Fruit fly (Drosophila melanogaster) whole organism, embryonic: Measurements from ENCODE around the gene CG18269.
A peak's percentile ranks its signal among the peaks of the same experiment; 100 is the strongest.

Experiments used
- CG10267 ChIP-seq: fragments of 200-800 bp; sonication (Bioruptor generic); optimal IDR thresholded peaks from 2 replicates; lab custom pipeline; 2018; ENCODE audit warnings: missing biosample characterization, mild to moderate bottlenecking, missing genetic modification characterization, moderate library complexity
- CG10543 ChIP-seq: fragments of 200-800 bp; sonication (Bioruptor generic); optimal IDR thresholded peaks from 3 replicates; lab custom pipeline; 2017; ENCODE audit warnings: missing biosample characterization, mild to moderate bottlenecking, missing genetic modification characterization, moderate library complexity
- CG12659 ChIP-seq: fragments of 200-800 bp; sonication (Bioruptor generic); optimal IDR thresholded peaks from 3 replicates; lab custom pipeline; 2017; ENCODE audit warnings: mild to moderate bottlenecking, missing biosample characterization, missing genetic modification reagents, missing genetic modification characterization
- CG13296 ChIP-seq: fragments of 200-800 bp; sonication (Bioruptor generic); optimal IDR thresholded peaks from 3 replicates; lab custom pipeline; 2018; ENCODE audit warnings: missing biosample characterization, mild to moderate bottlenecking, missing genetic modification characterization
- CG13624 ChIP-seq: fragments of 200-800 bp; sonication (Bioruptor generic); optimal IDR thresholded peaks from 2 replicates; lab custom pipeline; 2016; ENCODE audit warnings: missing biosample characterization, missing genetic modification characterization
- CG15514 ChIP-seq: fragments of 200-800 bp; sonication (Bioruptor generic); optimal IDR thresholded peaks from 3 replicates; lab custom pipeline; 2017; ENCODE audit warnings: missing biosample characterization, missing genetic modification characterization, mild to moderate bottlenecking, moderate library complexity, missing genetic modification reagents
- CG15696 ChIP-seq: fragments of 200-800 bp; sonication (Bioruptor generic); optimal IDR thresholded peaks from 2 replicates; lab custom pipeline; 2019; ENCODE audit warnings: missing biosample characterization, mild to moderate bottlenecking, missing genetic modification characterization, moderate library complexity
- CG16779 ChIP-seq: fragments of 200-800 bp; sonication (Bioruptor generic); IDR thresholded peaks from 2 replicates; pipeline ENCODE4 v1.3.6; 2022; ENCODE audit warnings: missing biosample characterization, missing genetic modification characterization
- CG16815 ChIP-seq: fragments of 200-800 bp; sonication (Bioruptor generic); optimal IDR thresholded peaks from 3 replicates; lab custom pipeline; 2017; ENCODE audit warnings: missing biosample characterization, mild to moderate bottlenecking, missing genetic modification characterization
- CG17359 ChIP-seq: fragments of 200-800 bp; sonication (Bioruptor generic); optimal IDR thresholded peaks from 3 replicates; lab custom pipeline; 2018; ENCODE audit warnings: missing biosample characterization, mild to moderate bottlenecking, missing genetic modification characterization, moderate library complexity
- CG17802 ChIP-seq: fragments of 200-800 bp; sonication (Bioruptor generic); optimal IDR thresholded peaks from 2 replicates; lab custom pipeline; 2018; ENCODE audit warnings: missing biosample characterization, mild to moderate bottlenecking, missing genetic modification characterization, moderate library complexity
- CG1792 ChIP-seq: fragments of 200-800 bp; sonication (Bioruptor generic); optimal IDR thresholded peaks from 2 replicates; lab custom pipeline; 2016; ENCODE audit warnings: missing biosample characterization, missing genetic modification characterization
- CG18262 ChIP-seq: fragments of 200-800 bp; optimal IDR thresholded peaks from 3 replicates; lab custom pipeline; 2019; ENCODE audit warnings: missing biosample characterization, mild to moderate bottlenecking, missing genetic modification characterization, moderate library complexity
- CG18599 ChIP-seq: fragments of 200-800 bp; sonication (Bioruptor generic); optimal IDR thresholded peaks from 3 replicates; lab custom pipeline; 2017; ENCODE audit warnings: missing biosample characterization, missing genetic modification characterization, mild to moderate bottlenecking, moderate library complexity, missing genetic modification reagents
- CG2712 ChIP-seq: fragments of 200-800 bp; optimal IDR thresholded peaks from 3 replicates; lab custom pipeline; 2019; ENCODE audit warnings: missing biosample characterization, mild to moderate bottlenecking, missing genetic modification characterization, moderate library complexity
- CG30020 ChIP-seq: fragments of 200-800 bp; optimal IDR thresholded peaks from 2 replicates; lab custom pipeline; 2019; ENCODE audit warnings: missing biosample characterization, mild to moderate bottlenecking, missing genetic modification characterization, moderate library complexity
- CG32532 ChIP-seq: fragments of 200-800 bp; sonication (Bioruptor generic); IDR thresholded peaks from 2 replicates; pipeline ENCODE4 v1.3.6; 2022; ENCODE audit warnings: missing biosample characterization, missing genetic modification characterization
- CG3281 ChIP-seq: fragments of 200-800 bp; sonication (Bioruptor generic); optimal IDR thresholded peaks from 3 replicates; lab custom pipeline; 2017; ENCODE audit warnings: missing biosample characterization, mild to moderate bottlenecking, missing genetic modification characterization
- CG4282 ChIP-seq: fragments of 200-800 bp; sonication (Bioruptor generic); optimal IDR thresholded peaks from 2 replicates; lab custom pipeline; 2016; ENCODE audit warnings: missing biosample characterization, missing genetic modification characterization
- CG4328 ChIP-seq: fragments of 200-800 bp; sonication (Bioruptor generic); optimal IDR thresholded peaks from 3 replicates; lab custom pipeline; 2017; ENCODE audit warnings: missing biosample characterization, missing genetic modification reagents, missing genetic modification characterization
- CG43689 ChIP-seq: fragments of 200-800 bp; sonication (Bioruptor generic); IDR thresholded peaks from 2 replicates; pipeline ENCODE4 v1.3.6; 2022; ENCODE audit warnings: missing biosample characterization, missing genetic modification characterization
- CG6272 ChIP-seq: fragments of 200-800 bp; sonication (Bioruptor generic); IDR thresholded peaks from 2 replicates; pipeline ENCODE4 v1.3.6; 2022; ENCODE audit warnings: missing biosample characterization, missing genetic modification characterization
- CG8478 ChIP-seq: fragments of >200 bp; optimal IDR thresholded peaks from 2 replicates; lab custom pipeline; 2018
- Chrac-16 ChIP-seq: fragments of 200-800 bp; sonication (Bioruptor generic); optimal IDR thresholded peaks from 3 replicates; lab custom pipeline; 2016; ENCODE audit warnings: missing biosample characterization, missing genetic modification characterization
- Dad ChIP-seq: fragments of 200-800 bp; sonication (Bioruptor generic); optimal IDR thresholded peaks from 3 replicates; lab custom pipeline; 2016; ENCODE audit warnings: missing biosample characterization, missing genetic modification characterization
- Deaf1 ChIP-seq: fragments of 200-800 bp; optimal IDR thresholded peaks from 3 replicates; lab custom pipeline; 2019; ENCODE audit warnings: missing biosample characterization, mild to moderate bottlenecking, missing genetic modification characterization, moderate library complexity
- Hand ChIP-seq: fragments of 200-800 bp; sonication (Bioruptor generic); optimal IDR thresholded peaks from 2 replicates; lab custom pipeline; 2017; ENCODE audit warnings: mild to moderate bottlenecking, missing biosample characterization, missing genetic modification reagents, missing genetic modification characterization
- HmgZ ChIP-seq: fragments of 200-800 bp; sonication (Bioruptor generic); optimal IDR thresholded peaks from 2 replicates; lab custom pipeline; 2018; ENCODE audit warnings: missing biosample characterization, mild to moderate bottlenecking, missing genetic modification characterization
- Lpt ChIP-seq: fragments of >200 bp; optimal IDR thresholded peaks from 2 replicates; lab custom pipeline; 2018; ENCODE audit warnings: missing biosample characterization, missing genetic modification characterization
- Meics ChIP-seq: fragments of 200-800 bp; sonication (Bioruptor generic); optimal IDR thresholded peaks from 2 replicates; lab custom pipeline; 2017; ENCODE audit warnings: missing biosample characterization, mild to moderate bottlenecking, missing genetic modification characterization
- az2 ChIP-seq: fragments of 200-800 bp; sonication (Bioruptor generic); optimal IDR thresholded peaks from 3 replicates; lab custom pipeline; 2016; ENCODE audit warnings: missing biosample characterization, missing genetic modification characterization
- bab2 ChIP-seq: fragments of 200-800 bp; sonication (Bioruptor generic); optimal IDR thresholded peaks from 2 replicates; lab custom pipeline; 2016; ENCODE audit warnings: missing biosample characterization, missing genetic modification characterization
- bcd ChIP-seq: fragments of 200-800 bp; sonication (Bioruptor generic); optimal IDR thresholded peaks from 2 replicates; lab custom pipeline; 2017; ENCODE audit warnings: missing biosample characterization, mild to moderate bottlenecking, missing genetic modification characterization
- bigmax ChIP-seq: fragments of 200-800 bp; sonication (Bioruptor generic); optimal IDR thresholded peaks from 2 replicates; lab custom pipeline; 2018; ENCODE audit warnings: missing biosample characterization, mild to moderate bottlenecking, missing genetic modification characterization
- cg ChIP-seq: fragments of 200-800 bp; sonication (Bioruptor generic); optimal IDR thresholded peaks from 3 replicates; lab custom pipeline; 2019; ENCODE audit warnings: missing biosample characterization, mild to moderate bottlenecking, missing genetic modification characterization, moderate library complexity
- chm ChIP-seq: fragments of 200-800 bp; sonication (Bioruptor generic); IDR thresholded peaks from 2 replicates; pipeline ENCODE4 v1.3.6; 2022; ENCODE audit warnings: missing biosample characterization, missing genetic modification characterization
- ci ChIP-seq: fragments of 200-800 bp; sonication (Bioruptor generic); IDR thresholded peaks from 3 replicates; pipeline ENCODE4 v1.3.6; 2022; ENCODE audit warnings: missing biosample characterization, missing genetic modification characterization
- en ChIP-seq: fragments of 200-800 bp; sonication (Bioruptor generic); optimal IDR thresholded peaks from 2 replicates; lab custom pipeline; 2016; ENCODE audit warnings: missing biosample characterization, missing genetic modification characterization
- ftz-f1 ChIP-seq: fragments of 200-800 bp; sonication (Bioruptor generic); optimal IDR thresholded peaks from 2 replicates; lab custom pipeline; 2016; ENCODE audit warnings: missing biosample characterization, missing genetic modification characterization
- gsb-n ChIP-seq: fragments of 200-800 bp; sonication (Bioruptor generic); optimal IDR thresholded peaks from 3 replicates; lab custom pipeline; 2018; ENCODE audit warnings: missing biosample characterization, mild to moderate bottlenecking, missing genetic modification characterization
- hkb ChIP-seq, 2 experiments: fragments of 200-800 bp in 1 of 2; fragments of >200 bp in 1 of 2; sonication (Bioruptor generic) in 1 of 2; IDR thresholded peaks in 1 of 2; optimal IDR thresholded peaks in 1 of 2; 2 replicates each; pipeline versions ENCODE4 v1.3.6 to Lab custom; 2017 to 2022; ENCODE audit warnings: missing biosample characterization in 1 of 2, missing genetic modification characterization in 1 of 2
- ind ChIP-seq: fragments of 200-800 bp; sonication (Bioruptor generic); optimal IDR thresholded peaks from 3 replicates; lab custom pipeline; 2016; ENCODE audit warnings: missing biosample characterization, missing genetic modification characterization
- lbe ChIP-seq: fragments of 200-800 bp; sonication (Bioruptor generic); optimal IDR thresholded peaks from 2 replicates; lab custom pipeline; 2016; ENCODE audit warnings: missing biosample characterization, mild to moderate bottlenecking, missing genetic modification characterization
- lmd ChIP-seq: fragments of 200-800 bp; sonication (Bioruptor generic); IDR thresholded peaks from 2 replicates; pipeline ENCODE4 v1.3.6; 2022; ENCODE audit warnings: missing biosample characterization, missing genetic modification characterization
- maf-S ChIP-seq: fragments of 200-800 bp; sonication (Bioruptor generic); optimal IDR thresholded peaks from 2 replicates; lab custom pipeline; 2016; ENCODE audit warnings: missing biosample characterization, missing genetic modification characterization
- pfk ChIP-seq: fragments of 200-800 bp; sonication (Bioruptor generic); optimal IDR thresholded peaks from 2 replicates; lab custom pipeline; 2018; ENCODE audit warnings: missing biosample characterization, mild to moderate bottlenecking, missing genetic modification characterization, moderate library complexity
- slbo ChIP-seq: fragments of 200-800 bp; sonication (Bioruptor generic); IDR thresholded peaks from 2 replicates; pipeline ENCODE4 v1.3.6; 2022; ENCODE audit warnings: missing biosample characterization, missing genetic modification characterization
- toy ChIP-seq: fragments of 200-800 bp; sonication (Bioruptor generic); IDR thresholded peaks from 2 replicates; pipeline ENCODE4 v1.3.6; 2022; ENCODE audit warnings: missing biosample characterization, missing genetic modification characterization
- trem ChIP-seq: fragments of 200-800 bp; optimal IDR thresholded peaks from 3 replicates; lab custom pipeline; 2019; ENCODE audit warnings: missing biosample characterization, mild to moderate bottlenecking, missing genetic modification characterization, moderate library complexity
- unpg ChIP-seq: fragments of 200-800 bp; sonication (Bioruptor generic); optimal IDR thresholded peaks from 3 replicates; lab custom pipeline; 2018; ENCODE audit warnings: missing biosample characterization, mild to moderate bottlenecking, missing genetic modification characterization, moderate library complexity

The CG18269 gene

DNA sequence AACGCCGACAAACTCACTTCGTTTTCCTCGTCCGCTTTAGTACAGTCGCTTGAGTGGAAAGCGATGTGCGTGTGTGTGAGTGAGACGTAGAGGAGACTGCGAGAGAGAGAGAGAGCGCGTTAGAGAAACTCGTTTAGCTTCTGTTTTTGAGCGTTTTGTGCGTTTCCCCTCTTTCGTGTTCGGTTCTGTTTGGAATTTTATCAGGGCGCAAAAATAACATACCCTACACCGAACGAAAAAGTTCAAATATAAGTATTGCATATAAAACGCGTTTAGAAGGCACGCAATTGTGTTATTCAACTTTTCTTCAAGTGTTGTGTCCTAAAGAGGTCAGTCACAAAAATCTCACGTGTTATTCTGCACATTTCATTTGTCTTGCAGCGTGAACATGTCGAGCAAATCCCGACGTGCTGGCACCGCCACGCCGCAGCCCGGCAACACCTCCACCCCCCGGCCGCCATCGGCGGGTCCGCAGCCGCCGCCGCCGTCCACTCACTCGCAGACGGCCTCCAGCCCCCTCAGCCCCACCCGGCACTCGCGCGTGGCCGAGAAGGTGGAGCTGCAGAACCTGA is 8.6 kb upstream of the CG18269 start (continued):
- TF ChIP-seq CG18599 (GFP tag; lab: Kevin White, UChicago), result peak; percentile 74
- TF ChIP-seq chm (GFP tag; lab: Robert Waterston, UW), result peak; percentile 36; the same call in 1 of the 2 replicates
- peak; percentile 61 for TF ChIP-seq CG3281
- peak; percentile 47 for TF ChIP-seq CG2712
- TF ChIP-seq lbe (GFP tag; lab: Kevin White, UChicago), result no peak
- TF ChIP-seq CG15696, result no peak
- peak; percentile 26 for TF ChIP-seq trem (tag; lab: Kevin White, UChicago)
- no peak for TF ChIP-seq CG8478 (lab: Kevin White, UChicago)
- TF ChIP-seq CG6272 (GFP tag; lab: Robert Waterston, UW), result no peak; the same call in 1 of the 2 replicates
- TF ChIP-seq lmd (GFP tag; lab: Robert Waterston, UW), result peak; percentile 38; the same call in 1 of the 2 replicates
- TF ChIP-seq bab2 (GFP tag; lab: Kevin White, UChicago), result peak; percentile 61
- TF ChIP-seq gsb-n (tag; lab: Kevin White, UChicago), result no peak
- peak; percentile 70 for TF ChIP-seq CG32532
- peak; percentile 45 for TF ChIP-seq CG10543 (GFP tag; lab: Kevin White, UChicago)
- TF ChIP-seq CG18262, result peak; percentile 36
- TF ChIP-seq bigmax (GFP tag; lab: Kevin White, UChicago), result no peak
- TF ChIP-seq CG17802, result no peak
- TF ChIP-seq CG13624 (GFP tag; lab: Kevin White, UChicago), result peak; percentile 15
- TF ChIP-seq CG16815 (GFP tag; lab: Kevin White, UChicago), result no peak
- no peak for TF ChIP-seq CG10267 (tag; lab: Kevin White, UChicago)
- TF ChIP-seq bcd (GFP tag; lab: Kevin White, UChicago), result peak; percentile 53
- TF ChIP-seq hkb (optimal IDR thresholded peaks at IDR 0.05; lab: Kevin White, UChicago), result no peak
- peak; percentile 80 for TF ChIP-seq hkb (GFP tag; IDR thresholded peaks at IDR 0.05; lab: Robert Waterston, UW)
- peak; percentile 57 for TF ChIP-seq HmgZ (tag; lab: Kevin White, UChicago)
- peak; percentile 35 for TF ChIP-seq Hand (GFP tag; lab: Kevin White, UChicago)
- TF ChIP-seq az2 (GFP tag; lab: Kevin White, UChicago), result peak; percentile 37
- peak; percentile 37 for TF ChIP-seq CG12659 (GFP tag; lab: Kevin White, UChicago)
- TF ChIP-seq CG17359, result peak; percentile 44
- no peak for TF ChIP-seq CG43689
- TF ChIP-seq CG4328 (GFP tag; lab: Kevin White, UChicago), result no peak
- no peak for TF ChIP-seq CG1792 (GFP tag; lab: Kevin White, UChicago)
- TF ChIP-seq pfk (GFP tag; lab: Kevin White, UChicago), result no peak
- TF ChIP-seq CG15514 (GFP tag; lab: Kevin White, UChicago), result peak; percentile 36
- TF ChIP-seq CG4282 (GFP tag; lab: Kevin White, UChicago), result no peak
- peak; percentile 26 for TF ChIP-seq CG13296 (GFP tag; lab: Kevin White, UChicago)
- TF ChIP-seq en (GFP tag; lab: Kevin White, UChicago), result no peak
- peak; percentile 66 for TF ChIP-seq Deaf1 (tag; lab: Kevin White, UChicago)
- peak; percentile 88 for TF ChIP-seq ci (GFP tag; lab: Robert Waterston, UW)
- 0 out of 2 replicates have a peak, but pooled peaks have one; percentile 39 for TF ChIP-seq toy (GFP tag; lab: Robert Waterston, UW)
- TF ChIP-seq Dad (GFP tag; lab: Kevin White, UChicago), result peak; percentile 27
- peak; percentile 20 for TF ChIP-seq Chrac-16 (GFP tag; lab: Kevin White, UChicago)
- peak; percentile 59 for TF ChIP-seq unpg (GFP tag; lab: Kevin White, UChicago)
- TF ChIP-seq cg (GFP tag; lab: Kevin White, UChicago), result peak; percentile 88
- TF ChIP-seq CG30020 (tag; lab: Kevin White, UChicago), result no peak
- peak; percentile 71 for TF ChIP-seq slbo (GFP tag; lab: Robert Waterston, UW)
- TF ChIP-seq maf-S, result peak; percentile 7
- TF ChIP-seq ind (GFP tag; lab: Kevin White, UChicago), result peak; percentile 61
- peak; percentile 60 for TF ChIP-seq Meics (GFP tag; lab: Kevin White, UChicago)
- TF ChIP-seq ftz-f1 (GFP tag; lab: Kevin White, UChicago), result peak; percentile 37
- peak; percentile 70; the same call in 1 of the 2 replicates for TF ChIP-seq CG16779 (GFP tag; lab: Robert Waterston, UW)
- TF ChIP-seq Lpt (GFP tag; lab: Kevin White, UChicago), result no peak
